Worm (Caenorhabditis elegans): ENCODE results near the gene W08F4.5.

The W08F4.5 gene

ce11 chrII:581983-582382, 13.3 kb upstream of the W08F4.5 start:
- TF ChIP-seq tbx-8 (GFP tag; optimal IDR thresholded peaks at IDR 0.05) (no peak), nhr-237 (tag; optimal IDR thresholded peaks at IDR 0.05) (no peak), flh-1 (GFP tag; optimal IDR thresholded peaks at IDR 0.05) (no peak), nhr-28 (tag; optimal IDR thresholded peaks at IDR 0.05) (no peak), elt-1 (tag; optimal IDR thresholded peaks at IDR 0.05; ENCODE audit: borderline replicate concordance, insufficient read depth) (no peak), mep-1 (tag; optimal IDR thresholded peaks at IDR 0.05) (no peak), ham-2 (GFP tag; optimal IDR thresholded peaks at IDR 0.05) (no peak), mls-2 (tag; optimal IDR thresholded peaks at IDR 0.05) (no peak), drap-1 (GFP tag; optimal IDR thresholded peaks at IDR 0.05) (no peak), M03D4.4 (tag; optimal IDR thresholded peaks at IDR 0.05) (no peak), lsy-2 (tag; optimal IDR thresholded peaks at IDR 0.05) (no peak), mab-5 (tag; optimal IDR thresholded peaks at IDR 0.05) (no peak), cnd-1 (tag; optimal IDR thresholded peaks at IDR 0.05) (no peak), sem-2 (GFP tag; optimal IDR thresholded peaks at IDR 0.05) (no peak), nhr-76 (tag; optimal IDR thresholded peaks at IDR 0.05) (no peak), hlh-1 (tag; optimal IDR thresholded peaks at IDR 0.05) (no peak), zip-8 (tag; optimal IDR thresholded peaks at IDR 0.05) (no peak)

ce11 chrII:580189-580643, 11.5 kb upstream of the W08F4.5 start, which contains the start of the genes cdc-37 and W08F4.3:
cdc-37 (minus strand) TSS chrII:580593.
W08F4.3 (plus strand) TSS chrII:580602.
- TF ChIP-seq tbx-8 (GFP tag; optimal IDR thresholded peaks at IDR 0.05) (no peak), sptf-1 (tag; optimal IDR thresholded peaks at IDR 0.05) (no peak), lin-13 (tag; optimal IDR thresholded peaks at IDR 0.05) (no peak), unc-120 (tag; optimal IDR thresholded peaks at IDR 0.05; ENCODE audit: poor library complexity, severe bottlenecking) (peak; percentile 98), ces-1 (GFP tag; optimal IDR thresholded peaks at IDR 0.05) (peak; percentile 31), nhr-237 (tag; optimal IDR thresholded peaks at IDR 0.05) (no peak), cnd-1 (tag; optimal IDR thresholded peaks at IDR 0.05) (no peak), nhr-12 (tag; optimal IDR thresholded peaks at IDR 0.05) (no peak), unc-39 (tag; optimal IDR thresholded peaks at IDR 0.05) (no peak)

ce11 chrII:578803-579202, 10.1 kb upstream of the W08F4.5 start:
- TF ChIP-seq bed-3 (GFP tag; optimal IDR thresholded peaks at IDR 0.05), result no peak
- TF ChIP-seq nhr-12 (tag; optimal IDR thresholded peaks at IDR 0.05), result no peak
- TF ChIP-seq M03D4.4 (tag; optimal IDR thresholded peaks at IDR 0.05), result no peak
- TF ChIP-seq ceh-39 (tag; optimal IDR thresholded peaks at IDR 0.05), result no peak
- TF ChIP-seq unc-39 (tag; optimal IDR thresholded peaks at IDR 0.05), result no peak
- TF ChIP-seq lin-13 (tag; optimal IDR thresholded peaks at IDR 0.05), result no peak
- no peak for TF ChIP-seq sem-2 (GFP tag; optimal IDR thresholded peaks at IDR 0.05)

ce11 chrII:577632-578031, 9.0 kb upstream of the W08F4.5 start, which contains the start of gene W08F4.7:
W08F4.7 (minus strand) TSS chrII:577732.
- TF ChIP-seq unc-62 (GFP tag; optimal IDR thresholded peaks at IDR 0.05) (no peak), elt-1 (tag; optimal IDR thresholded peaks at IDR 0.05; ENCODE audit: borderline replicate concordance, insufficient read depth) (no peak), unc-120 (tag; optimal IDR thresholded peaks at IDR 0.05; ENCODE audit: poor library complexity, severe bottlenecking) (no peak), nhr-76 (tag; optimal IDR thresholded peaks at IDR 0.05) (no peak)

ce11 chrII:574064-574463, 5.4 kb upstream of the W08F4.5 start:
- TF ChIP-seq ham-2 (GFP tag; optimal IDR thresholded peaks at IDR 0.05), result no peak
- no peak for TF ChIP-seq hlh-1 (tag; optimal IDR thresholded peaks at IDR 0.05)
- TF ChIP-seq ceh-83 (GFP tag; optimal IDR thresholded peaks at IDR 0.05), result no peak
- no peak for TF ChIP-seq bed-3 (GFP tag; optimal IDR thresholded peaks at IDR 0.05)
- TF ChIP-seq ztf-11 (tag; optimal IDR thresholded peaks at IDR 0.05), result no peak
- no peak for TF ChIP-seq unc-120 (tag; optimal IDR thresholded peaks at IDR 0.05; ENCODE audit: poor library complexity, severe bottlenecking)
- no peak for TF ChIP-seq M03D4.4 (tag; optimal IDR thresholded peaks at IDR 0.05)
- no peak for TF ChIP-seq unc-39 (tag; optimal IDR thresholded peaks at IDR 0.05)
- no peak for TF ChIP-seq nhr-28 (tag; optimal IDR thresholded peaks at IDR 0.05)
- TF ChIP-seq nhr-76 (tag; optimal IDR thresholded peaks at IDR 0.05), result no peak
- no peak for TF ChIP-seq elt-1 (tag; optimal IDR thresholded peaks at IDR 0.05; ENCODE audit: borderline replicate concordance, insufficient read depth)
- TF ChIP-seq flh-1 (GFP tag; optimal IDR thresholded peaks at IDR 0.05), result no peak
- TF ChIP-seq nhr-2 (tag; optimal IDR thresholded peaks at IDR 0.05), result no peak
- TF ChIP-seq ceh-39 (tag; optimal IDR thresholded peaks at IDR 0.05), result no peak
- TF ChIP-seq zip-8 (tag; optimal IDR thresholded peaks at IDR 0.05), result no peak
- TF ChIP-seq sptf-1 (tag; optimal IDR thresholded peaks at IDR 0.05), result no peak
